Worm (Caenorhabditis elegans) whole organism, L2 larva: ENCODE results near the gene clec-232.

Experiments used
- aly-2 ChIP-seq: fragments of 150-350 bp; optimal IDR thresholded peaks from 2 replicates; lab custom pipeline; 2014; ENCODE audit warnings: missing biosample characterization, missing genetic modification characterization
- ama-1 ChIP-seq: fragments of 150-350 bp; optimal IDR thresholded peaks from 2 replicates; lab custom pipeline; 2018; ENCODE audit warnings: inconsistent platforms
- ceh-16 ChIP-seq: fragments of 150-350 bp; optimal IDR thresholded peaks from 2 replicates; lab custom pipeline; 2014; ENCODE audit warnings: missing biosample characterization, missing genetic modification characterization
- gmeb-1 ChIP-seq: fragments of 150-350 bp; optimal IDR thresholded peaks from 2 replicates; lab custom pipeline; 2014; ENCODE audit warnings: missing biosample characterization, missing genetic modification characterization
- lin-11 ChIP-seq: fragments of 150-350 bp; sonication (generic microtip); optimal IDR thresholded peaks from 2 replicates; lab custom pipeline; 2014; ENCODE audit warnings: missing biosample characterization, missing genetic modification characterization, inconsistent platforms, mixed read lengths
- mdl-1 ChIP-seq, 2 experiments: fragments of 150-350 bp in 1 of 2; sonication (generic microtip) in 1 of 2; optimal IDR thresholded peaks; 2 replicates each; lab custom pipeline; 2017; ENCODE audit warnings: missing biosample characterization in 2 of 2, missing genetic modification characterization in 2 of 2
- nhr-11 ChIP-seq: fragments of 150-350 bp; optimal IDR thresholded peaks from 2 replicates; lab custom pipeline; 2014; ENCODE audit warnings: missing biosample characterization, missing genetic modification characterization
- nhr-77 ChIP-seq: fragments of 150-350 bp; optimal IDR thresholded peaks from 2 replicates; lab custom pipeline; 2014; ENCODE audit warnings: missing biosample characterization, missing genetic modification characterization
- unc-62 ChIP-seq: fragments of 150-350 bp; optimal IDR thresholded peaks from 2 replicates; lab custom pipeline; 2014; ENCODE audit warnings: missing biosample characterization, missing genetic modification reagents, missing genetic modification characterization

DNA sequence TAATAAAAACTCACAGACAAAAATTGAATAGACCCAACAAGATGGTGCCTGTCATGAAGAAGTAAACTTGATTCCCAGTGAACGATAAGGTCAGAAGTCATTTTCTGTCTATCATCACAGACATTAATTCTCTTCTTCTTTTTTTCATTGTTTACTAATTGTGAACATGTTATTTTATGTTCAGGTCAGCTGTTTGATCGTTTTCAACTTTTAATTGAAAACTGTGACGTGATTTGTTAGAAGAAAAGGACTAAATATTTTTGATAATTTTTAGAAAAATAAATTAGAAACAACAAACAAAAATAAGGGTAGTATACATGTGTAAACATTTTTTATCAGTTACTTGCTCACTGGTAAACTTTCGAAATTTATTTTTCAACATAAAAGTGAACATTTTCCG lies 6.3 kb upstream of the clec-232 start, which contains the start of gene F36G9.7:
- TF ChIP-seq ceh-16 (tag; lab: Kevin White, UChicago) (no peak), ama-1 (no peak), nhr-77 (tag; lab: Kevin White, UChicago) (no peak), gmeb-1 (tag; lab: Kevin White, UChicago) (no peak), nhr-11 (tag; lab: Kevin White, UChicago) (no peak), unc-62 (GFP tag; lab: Kevin White, UChicago) (no peak), aly-2 (no peak), mdl-1 (tag; optimal IDR thresholded peaks at IDR 0.05; lab: Kevin White, UChicago) (no peak), lin-11 (tag; lab: Kevin White, UChicago) (no peak)
